Worm (Caenorhabditis elegans) whole organism, late embryonic: ENCODE data around the gene nlp-9.

Source experiments
- Y22D7AL.16 ChIP-seq: sonication (generic microtip); optimal IDR thresholded peaks from 2 replicates; lab custom pipeline; 2016; ENCODE audit warnings: missing genetic modification characterization, missing compliant biosample characterization
- ama-1 ChIP-seq: fragments of 150-350 bp; optimal IDR thresholded peaks from 2 replicates; lab custom pipeline; 2014
- elt-2 ChIP-seq: sonication (generic microtip); optimal IDR thresholded peaks from 2 replicates; lab custom pipeline; 2016; ENCODE audit warnings: missing genetic modification reagents, missing genetic modification characterization, missing compliant biosample characterization

ce11 chrV:4194587-4195211 lies 24.7 kb upstream of the nlp-9 start, which contains the start of gene Y45G5AM.9:
- TF ChIP-seq elt-2 (tag; lab: Kevin White, UChicago) (peak; percentile 83), ama-1 (lab: Kevin White, UChicago) (no peak), Y22D7AL.16 (tag; lab: Kevin White, UChicago) (peak; percentile 1)
